Fruit fly (Drosophila melanogaster) whole organism, wandering third instar larva: Measurements from ENCODE around the gene CG8813.

Experiments
- Abd-B ChIP-seq: fragments of >200 bp; optimal IDR thresholded peaks from 2 replicates; lab custom pipeline; 2017; ENCODE audit warnings: missing biosample characterization, missing genetic modification characterization
- CG32264 ChIP-seq: fragments of 200-800 bp; sonication (Bioruptor generic); optimal IDR thresholded peaks from 2 replicates; lab custom pipeline; 2016; ENCODE audit warnings: missing biosample characterization, missing genetic modification characterization
- CG9705 ChIP-seq: fragments of 200-800 bp; sonication (Bioruptor generic); optimal IDR thresholded peaks from 2 replicates; lab custom pipeline; 2018; ENCODE audit warnings: missing biosample characterization, mild to moderate bottlenecking, missing genetic modification characterization
- CrebA ChIP-seq: fragments of 200-800 bp; sonication (Bioruptor generic); optimal IDR thresholded peaks from 2 replicates; lab custom pipeline; 2016; ENCODE audit warnings: missing biosample characterization, mild to moderate bottlenecking, missing genetic modification characterization, borderline replicate concordance
- Dfd ChIP-seq: fragments of >200 bp; optimal IDR thresholded peaks from 2 replicates; lab custom pipeline; 2017; ENCODE audit warnings: missing biosample characterization, missing genetic modification characterization
- Dif ChIP-seq: fragments of 200-275, 200-300 bp; sonication (Bioruptor generic); optimal IDR thresholded peaks from 2 replicates; lab custom pipeline; 2018; ENCODE audit warnings: missing biosample characterization, missing genetic modification characterization; ENCODE audit not compliant: partially characterized antibody
- GATAd ChIP-seq: sonication (Bioruptor generic); optimal IDR thresholded peaks from 2 replicates; lab custom pipeline; 2016; ENCODE audit warnings: missing biosample characterization, missing genetic modification characterization
- HLH106 ChIP-seq: fragments of 200-800 bp; optimal IDR thresholded peaks from 3 replicates; lab custom pipeline; 2019; ENCODE audit warnings: missing biosample characterization, mild to moderate bottlenecking, missing genetic modification characterization, moderate library complexity
- Hnf4 ChIP-seq: fragments of 200-800 bp; sonication (Bioruptor generic); optimal IDR thresholded peaks from 2 replicates; lab custom pipeline; 2016; ENCODE audit warnings: missing biosample characterization, mild to moderate bottlenecking, missing genetic modification characterization
- Hr78 ChIP-seq: fragments of >200 bp; optimal IDR thresholded peaks from 2 replicates; lab custom pipeline; 2017; ENCODE audit warnings: missing biosample characterization, missing genetic modification characterization
- Hr83 ChIP-seq: fragments of 200-300 bp; sonication (Bioruptor generic); optimal IDR thresholded peaks from 2 replicates; lab custom pipeline; 2016; ENCODE audit warnings: missing biosample characterization, mild to moderate bottlenecking, missing genetic modification characterization, moderate library complexity; ENCODE audit not compliant: poor library complexity, severe bottlenecking
- Jra ChIP-seq: sonication (Bioruptor generic); optimal IDR thresholded peaks from 2 replicates; lab custom pipeline; 2016; ENCODE audit warnings: missing biosample characterization, missing genetic modification characterization
- Mio ChIP-seq: sonication (Bioruptor generic); optimal IDR thresholded peaks from 2 replicates; lab custom pipeline; 2016; ENCODE audit warnings: missing biosample characterization, missing genetic modification characterization
- Myc ChIP-seq: fragments of >200 bp; optimal IDR thresholded peaks from 2 replicates; lab custom pipeline; 2017
- N ChIP-seq: fragments of >200 bp; optimal IDR thresholded peaks from 2 replicates; lab custom pipeline; 2018; ENCODE audit warnings: missing biosample characterization, missing external identifiers, missing genetic modification characterization
- OdsH ChIP-seq: fragments of 200-800 bp; sonication (Bioruptor generic); optimal IDR thresholded peaks from 2 replicates; lab custom pipeline; 2016; ENCODE audit warnings: missing biosample characterization, mild to moderate bottlenecking, missing genetic modification characterization
- Rel ChIP-seq, 2 experiments: fragments of 200-800 bp; sonication (Bioruptor generic) in 1 of 2; optimal IDR thresholded peaks; 2 replicates in 1 of 2; 3 replicates in 1 of 2; lab custom pipeline; 2016 to 2019; ENCODE audit warnings: mild to moderate bottlenecking in 2 of 2, missing biosample characterization in 2 of 2, missing genetic modification characterization in 2 of 2, moderate library complexity in 1 of 2
- Sp1 ChIP-seq: fragments of 200-800 bp; sonication (Bioruptor generic); optimal IDR thresholded peaks from 3 replicates; lab custom pipeline; 2019; ENCODE audit warnings: missing biosample characterization, mild to moderate bottlenecking, missing genetic modification characterization, moderate library complexity
- Vsx2 ChIP-seq: fragments of 200-300, 225-300 bp; sonication (Bioruptor generic); optimal IDR thresholded peaks from 2 replicates; lab custom pipeline; 2018; ENCODE audit warnings: missing biosample characterization, missing genetic modification characterization; ENCODE audit not compliant: partially characterized antibody
- br ChIP-seq: fragments of 200-800 bp; sonication (Bioruptor generic); optimal IDR thresholded peaks from 2 replicates; lab custom pipeline; 2016; ENCODE audit warnings: missing biosample characterization, missing genetic modification characterization
- brk ChIP-seq: fragments of 200-800 bp; sonication (Bioruptor generic); optimal IDR thresholded peaks from 2 replicates; lab custom pipeline; 2016; ENCODE audit warnings: missing biosample characterization, mild to moderate bottlenecking, missing genetic modification characterization
- dl ChIP-seq, 2 experiments: fragments of 175-275, 200-275 bp in 1 of 2; fragments of 200-275 bp in 1 of 2; sonication (Bioruptor generic); optimal IDR thresholded peaks; lab custom pipeline; 2018; ENCODE audit warnings: mild to moderate bottlenecking in 2 of 2, missing biosample characterization in 2 of 2, missing genetic modification characterization in 2 of 2, moderate library complexity in 2 of 2; ENCODE audit not compliant: partially characterized antibody in 2 of 2, insufficient read depth in 1 of 2
- dmrt93B ChIP-seq: fragments of 200-800 bp; sonication (Bioruptor generic); optimal IDR thresholded peaks from 2 replicates; lab custom pipeline; 2018; ENCODE audit warnings: missing biosample characterization, mild to moderate bottlenecking, missing genetic modification characterization
- dsf ChIP-seq: sonication (Bioruptor generic); optimal IDR thresholded peaks from 2 replicates; lab custom pipeline; 2016; ENCODE audit warnings: missing biosample characterization, missing genetic modification characterization, borderline replicate concordance
- ey ChIP-seq: fragments of 200-800 bp; sonication (Bioruptor generic); optimal IDR thresholded peaks from 2 replicates; lab custom pipeline; 2016; ENCODE audit warnings: missing biosample characterization, missing genetic modification characterization
- foxo ChIP-seq, 2 experiments: fragments of 200-800 bp; sonication (Bioruptor generic); optimal IDR thresholded peaks; 2 replicates in 1 of 2; 3 replicates in 1 of 2; lab custom pipeline; 2016 to 2017; ENCODE audit warnings: missing biosample characterization in 2 of 2, missing genetic modification characterization in 2 of 2
- fru ChIP-seq: fragments of 200-800 bp; sonication (Bioruptor generic); optimal IDR thresholded peaks from 3 replicates; lab custom pipeline; 2016; ENCODE audit warnings: missing biosample characterization, mild to moderate bottlenecking, missing genetic modification characterization
- h ChIP-seq: fragments of 200-800 bp; sonication (Bioruptor generic); optimal IDR thresholded peaks from 3 replicates; lab custom pipeline; 2016; ENCODE audit warnings: missing biosample characterization, mild to moderate bottlenecking, missing genetic modification characterization
- jim ChIP-seq: fragments of 175-275, 200-325 bp; sonication (Bioruptor generic); optimal IDR thresholded peaks from 2 replicates; lab custom pipeline; 2016; ENCODE audit warnings: missing biosample characterization, mild to moderate bottlenecking, missing genetic modification characterization
- lola ChIP-seq: fragments of >200 bp; optimal IDR thresholded peaks from 2 replicates; lab custom pipeline; 2017; ENCODE audit warnings: missing biosample characterization, missing genetic modification characterization
- pan ChIP-seq: fragments of >200 bp; optimal IDR thresholded peaks from 2 replicates; lab custom pipeline; 2017
- psq ChIP-seq: fragments of 200-800 bp; sonication (Bioruptor generic); optimal IDR thresholded peaks from 3 replicates; lab custom pipeline; 2017; ENCODE audit warnings: missing biosample characterization, mild to moderate bottlenecking, missing genetic modification characterization, moderate library complexity
- rgr ChIP-seq: fragments of 200-800 bp; sonication (Bioruptor generic); optimal IDR thresholded peaks from 3 replicates; lab custom pipeline; 2016; ENCODE audit warnings: missing biosample characterization, mild to moderate bottlenecking, missing genetic modification characterization
- sage ChIP-seq: fragments of 200-800 bp; sonication (Bioruptor generic); optimal IDR thresholded peaks from 2 replicates; lab custom pipeline; 2016; ENCODE audit warnings: missing biosample characterization, mild to moderate bottlenecking, missing genetic modification characterization
- sv ChIP-seq: fragments of 200-800 bp; sonication (Bioruptor generic); optimal IDR thresholded peaks from 3 replicates; lab custom pipeline; 2016; ENCODE audit warnings: missing biosample characterization, missing genetic modification characterization
- tai ChIP-seq: sonication (Bioruptor generic); optimal IDR thresholded peaks from 2 replicates; lab custom pipeline; 2016; ENCODE audit warnings: missing biosample characterization, missing genetic modification characterization
- usp ChIP-seq: fragments of >200 bp; optimal IDR thresholded peaks from 2 replicates; lab custom pipeline; 2017; ENCODE audit warnings: missing biosample characterization, missing genetic modification characterization
- woc ChIP-seq: sonication (Bioruptor generic); optimal IDR thresholded peaks from 2 replicates; lab custom pipeline; 2016; ENCODE audit warnings: missing biosample characterization, mild to moderate bottlenecking, missing genetic modification characterization

The CG8813 gene

dm6 chr2L:2872309-2872932, 3.0 kb downstream of the CG8813 start:
- TF ChIP-seq tai (GFP tag; lab: Kevin White, UChicago) (no peak), HLH106 (tag; lab: Kevin White, UChicago) (no peak), br (GFP tag; lab: Kevin White, UChicago) (no peak), fru (no peak), sv (GFP tag; lab: Kevin White, UChicago) (no peak), woc (no peak), CrebA (no peak), CG32264 (GFP tag; lab: Kevin White, UChicago) (no peak), rgr (GFP tag; lab: Kevin White, UChicago) (no peak), Jra (GFP tag; lab: Kevin White, UChicago) (no peak), usp (no peak), Dif (GFP tag; lab: Kevin White, UChicago) (no peak), pan (lab: Kevin White, UChicago) (no peak), Dfd (GFP tag; lab: Kevin White, UChicago) (no peak), Sp1 (GFP tag; lab: Kevin White, UChicago) (no peak)

- TF ChIP-seq HLH106 (tag; lab: Kevin White, UChicago) = peak; percentile 44
- TF ChIP-seq h (GFP tag; lab: Kevin White, UChicago) = peak; percentile 60
- TF ChIP-seq CrebA = no peak
- no peak for TF ChIP-seq woc
- no peak for TF ChIP-seq GATAd (GFP tag; lab: Kevin White, UChicago)
- TF ChIP-seq sage (GFP tag; lab: Kevin White, UChicago) = no peak
- TF ChIP-seq rgr (GFP tag; lab: Kevin White, UChicago) = peak; percentile 32
- peak; percentile 66 for TF ChIP-seq br (GFP tag; lab: Kevin White, UChicago)
- TF ChIP-seq OdsH (GFP tag; lab: Kevin White, UChicago) = peak; percentile 46
- no peak for TF ChIP-seq pan (lab: Kevin White, UChicago)
- no peak for TF ChIP-seq dl (GFP tag; optimal IDR thresholded peaks at IDR 0.05; lab: Kevin White, UChicago; ENCODE audit: insufficient read depth in 1 of 2, partially characterized antibody in 2 of 2)
- TF ChIP-seq Jra (GFP tag; lab: Kevin White, UChicago) = peak; percentile 82
- peak; percentile 5 for TF ChIP-seq dmrt93B (GFP tag; lab: Kevin White, UChicago)
- TF ChIP-seq Abd-B (GFP tag; lab: Kevin White, UChicago) = no peak
- no peak for TF ChIP-seq N
- TF ChIP-seq tai (GFP tag; lab: Kevin White, UChicago) = no peak
- TF ChIP-seq lola = no peak
- no peak for TF ChIP-seq Hr78 (GFP tag; lab: Kevin White, UChicago)
- TF ChIP-seq Dif (GFP tag; lab: Kevin White, UChicago) = no peak
- no peak for TF ChIP-seq dsf
- peak; percentile 45 for TF ChIP-seq Sp1 (GFP tag; lab: Kevin White, UChicago)
- TF ChIP-seq CG9705 (GFP tag; lab: Kevin White, UChicago) = no peak
- no peak for TF ChIP-seq Vsx2
- TF ChIP-seq Mio = no peak
- peak in 1 of 2 experiments; percentile 77 for TF ChIP-seq foxo (GFP tag; optimal IDR thresholded peaks at IDR 0.05; lab: Kevin White, UChicago)
- TF ChIP-seq psq (GFP tag; lab: Kevin White, UChicago) = peak; percentile 32
- no peak for TF ChIP-seq Hr83 (GFP tag; lab: Kevin White, UChicago)
- TF ChIP-seq sv (GFP tag; lab: Kevin White, UChicago) = peak; percentile 32
- TF ChIP-seq Hnf4 (GFP tag; lab: Kevin White, UChicago) = peak; percentile 28
- TF ChIP-seq ey (GFP tag; lab: Kevin White, UChicago) = peak; percentile 33
- no peak for TF ChIP-seq usp
- TF ChIP-seq brk (GFP tag; lab: Kevin White, UChicago) = no peak
- no peak for TF ChIP-seq Myc (lab: Kevin White, UChicago)
- no peak for TF ChIP-seq Rel (GFP tag; optimal IDR thresholded peaks at IDR 0.05; lab: Kevin White, UChicago)
- TF ChIP-seq Rel (tag; optimal IDR thresholded peaks at IDR 0.05; lab: Kevin White, UChicago) = no peak
- TF ChIP-seq fru = peak; percentile 53
- TF ChIP-seq Dfd (GFP tag; lab: Kevin White, UChicago) = no peak
- no peak for TF ChIP-seq jim (GFP tag; lab: Kevin White, UChicago)
- TF ChIP-seq CG32264 (GFP tag; lab: Kevin White, UChicago) = no peak
- TF ChIP-seq, all 38 proteins: peak for 14
Observed at dm6 chr2L:2872968-2873728, 3.7 kb downstream of the CG8813 start.
